Fruit fly (Drosophila melanogaster): ENCODE results near the gene Sarm.

The Sarm gene

DNA sequence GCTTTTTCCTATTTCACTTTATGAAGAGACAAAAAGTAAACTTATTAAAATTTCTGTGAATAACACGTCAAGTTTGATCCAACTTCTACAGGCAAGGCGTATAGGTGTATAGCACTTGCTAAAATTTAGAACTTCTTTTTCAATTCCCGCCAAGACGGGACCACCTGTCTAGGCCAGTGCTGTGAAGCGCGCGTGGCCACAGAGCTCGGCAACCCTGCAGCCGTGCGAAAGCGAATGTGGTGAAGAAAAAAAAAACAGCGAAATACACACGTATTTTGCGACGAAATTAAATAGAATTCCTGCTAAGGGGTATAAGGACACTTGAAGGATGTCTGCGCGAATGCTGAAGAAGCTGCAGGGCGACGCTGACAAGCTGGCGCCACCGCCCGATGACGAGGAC is 46.5 kb downstream of the Sarm start, which contains the start of gene Nulp1 (continued):
- TF ChIP-seq Bgb (GFP tag; IDR thresholded peaks at IDR 0.05; ENCODE audit: partially characterized antibody): peak; percentile 52
- TF ChIP-seq phol (tag; optimal IDR thresholded peaks at IDR 0.05): peak; percentile 14
- peak; percentile 27 for TF ChIP-seq maf-S (GFP tag; optimal IDR thresholded peaks at IDR 0.05)
- TF ChIP-seq Max (GFP tag; optimal IDR thresholded peaks at IDR 0.05): peak; percentile 37
- TF ChIP-seq CG3281 (GFP tag; optimal IDR thresholded peaks at IDR 0.05): no peak
- TF ChIP-seq CG12219 (GFP tag; optimal IDR thresholded peaks at IDR 0.05): no peak
- no peak for TF ChIP-seq CG8290 (GFP tag; optimal IDR thresholded peaks at IDR 0.05)
- TF ChIP-seq CG8290 (tag; optimal IDR thresholded peaks at IDR 0.05): peak in 1 of 2 experiments; percentile 67
- peak; percentile 65 for TF ChIP-seq CG3847 (GFP tag; IDR thresholded peaks at IDR 0.05)
- peak; percentile 49 for TF ChIP-seq Antp (GFP tag; optimal IDR thresholded peaks at IDR 0.05)
- no peak for TF ChIP-seq CG1792 (GFP tag; optimal IDR thresholded peaks at IDR 0.05)
- no peak for TF ChIP-seq Lim3 (GFP tag; IDR thresholded peaks at IDR 0.05)
- peak; percentile 58 for TF ChIP-seq CG1603 (tag; optimal IDR thresholded peaks at IDR 0.05)
- no peak for TF ChIP-seq CG4328 (GFP tag; optimal IDR thresholded peaks at IDR 0.05)
- TF ChIP-seq nmo (GFP tag; optimal IDR thresholded peaks at IDR 0.05): peak; percentile 2
- TF ChIP-seq Meics (GFP tag; optimal IDR thresholded peaks at IDR 0.05): peak; percentile 10
- TF ChIP-seq MESR4 (GFP tag; optimal IDR thresholded peaks at IDR 0.05): peak; percentile 60
- peak; percentile 26 for TF ChIP-seq Side (GFP tag; optimal IDR thresholded peaks at IDR 0.05)
- no peak for TF ChIP-seq sens-2 (GFP tag; IDR thresholded peaks at IDR 0.05)
- peak; percentile 22 for TF ChIP-seq CG1233 (GFP tag; optimal IDR thresholded peaks at IDR 0.05)
- 0 out of 2 replicates have a peak, but pooled peaks have one; percentile 16 for TF ChIP-seq wdn (GFP tag; IDR thresholded peaks at IDR 0.05)
- TF ChIP-seq ci (GFP tag; IDR thresholded peaks at IDR 0.05): peak; percentile 85
- peak; percentile 33 for TF ChIP-seq Sry-δ (GFP tag; optimal IDR thresholded peaks at IDR 0.05)
- no peak for TF ChIP-seq CG17829 (tag; optimal IDR thresholded peaks at IDR 0.05)
- TF ChIP-seq dm (GFP tag; optimal IDR thresholded peaks at IDR 0.05): peak; percentile 78
- TF ChIP-seq zfh1 (GFP tag; IDR thresholded peaks at IDR 0.05): 0 out of 3 replicates have a peak, but pooled peaks have one; percentile 20
- peak; percentile 50 for TF ChIP-seq CG12659 (GFP tag; optimal IDR thresholded peaks at IDR 0.05)
- TF ChIP-seq Usf (GFP tag; optimal IDR thresholded peaks at IDR 0.05): no peak
- peak; percentile 16 for TF ChIP-seq tx (GFP tag; optimal IDR thresholded peaks at IDR 0.05)
- TF ChIP-seq CG9817 (tag; optimal IDR thresholded peaks at IDR 0.05): peak; percentile 10
- 0 out of 2 replicates have a peak, but pooled peaks have one; percentile 18 for TF ChIP-seq gsb (GFP tag; IDR thresholded peaks at IDR 0.05)
- peak; percentile 4 for TF ChIP-seq Hsf (GFP tag; optimal IDR thresholded peaks at IDR 0.05)
- TF ChIP-seq Opbp (GFP tag; IDR thresholded peaks at IDR 0.05; ENCODE audit: partially characterized antibody): 0 out of 3 replicates have a peak, but pooled peaks have one; percentile 43
- TF ChIP-seq sens (GFP tag): peak; percentile 74
- TF ChIP-seq bsh (GFP tag; optimal IDR thresholded peaks at IDR 0.05): no peak
- TF ChIP-seq HLH54F (GFP tag; optimal IDR thresholded peaks at IDR 0.05): peak; percentile 55
- peak; percentile 8 for TF ChIP-seq shn (GFP tag; optimal IDR thresholded peaks at IDR 0.05)
- peak; percentile 93 for TF ChIP-seq MBD-R2 (GFP tag; IDR thresholded peaks at IDR 0.05)
- TF ChIP-seq CG8944 (GFP tag; optimal IDR thresholded peaks at IDR 0.05): peak; percentile 17
- peak; percentile 11 for TF ChIP-seq Lhr (GFP tag; optimal IDR thresholded peaks at IDR 0.05)
- TF ChIP-seq E2f2 (GFP tag; IDR thresholded peaks at IDR 0.05): peak; percentile 94
- TF ChIP-seq Nf-YC (tag; optimal IDR thresholded peaks at IDR 0.05): no peak
- TF ChIP-seq ftz-f1 (GFP tag; optimal IDR thresholded peaks at IDR 0.05): peak; percentile 58
- peak; percentile 48 for TF ChIP-seq YL-1 (GFP tag; optimal IDR thresholded peaks at IDR 0.05)
- peak; percentile 89 for TF ChIP-seq Dp (GFP tag; optimal IDR thresholded peaks at IDR 0.05)
- TF ChIP-seq gcm2 (GFP tag; optimal IDR thresholded peaks at IDR 0.05): no peak
- TF ChIP-seq wor (GFP tag; IDR thresholded peaks at IDR 0.05): no peak
- TF ChIP-seq CG10267 (tag; optimal IDR thresholded peaks at IDR 0.05): peak; percentile 91
- TF ChIP-seq nerfin-2 (GFP tag; IDR thresholded peaks at IDR 0.05; ENCODE audit: partially characterized antibody): no peak
- peak; percentile 42 for TF ChIP-seq Dref (GFP tag; IDR thresholded peaks at IDR 0.05)
- TF ChIP-seq lilli (GFP tag; optimal IDR thresholded peaks at IDR 0.05): peak; percentile 23
- peak; percentile 7; the same call in 2 of the 3 replicates for TF ChIP-seq CG11456 (GFP tag; IDR thresholded peaks at IDR 0.05)

Measured in whole organism, embryonic.